Worm (Caenorhabditis elegans): ENCODE results near the gene rig-1.

ce11 chrX:8640654-8641053, 19.8 kb upstream of the rig-1 start:
- TF ChIP-seq unc-86 (tag; optimal IDR thresholded peaks at IDR 0.05) (no peak), sptf-1 (tag; optimal IDR thresholded peaks at IDR 0.05) (no peak), aha-1 (tag; optimal IDR thresholded peaks at IDR 0.05) (no peak), nhr-237 (tag; optimal IDR thresholded peaks at IDR 0.05) (no peak), nhr-11 (tag; optimal IDR thresholded peaks at IDR 0.05) (no peak)

Measured in whole organism, L1 larva.